Worm (Caenorhabditis elegans): ENCODE measurements around the gene let-99.

let-99 gene

ce11 chrIV:12599158-12599557 lies 31.5 kb downstream of the let-99 start, which contains the start of gene pgp-1:
Gene pgp-1, minus strand, starts transcription at chrIV:12599169.
- peak in 1 of 2 experiments; percentile 27 for TF ChIP-seq lin-35 (GFP tag; optimal IDR thresholded peaks at IDR 0.05)
- TF ChIP-seq nhr-85 (tag): no peak
- TF ChIP-seq lin-14 (GFP tag; optimal IDR thresholded peaks at IDR 0.05): peak; percentile 13
- no peak for TF ChIP-seq unc-30 (tag; optimal IDR thresholded peaks at IDR 0.05)
- peak; percentile 88 for TF ChIP-seq pqm-1 (tag; optimal IDR thresholded peaks at IDR 0.05)
- peak; percentile 20 for TF ChIP-seq nhr-20 (tag; optimal IDR thresholded peaks at IDR 0.05)
- peak; percentile 90 for TF ChIP-seq elt-2 (tag; optimal IDR thresholded peaks at IDR 0.05)
- TF ChIP-seq unc-62 (GFP tag; optimal IDR thresholded peaks at IDR 0.05): no peak

DNA sequence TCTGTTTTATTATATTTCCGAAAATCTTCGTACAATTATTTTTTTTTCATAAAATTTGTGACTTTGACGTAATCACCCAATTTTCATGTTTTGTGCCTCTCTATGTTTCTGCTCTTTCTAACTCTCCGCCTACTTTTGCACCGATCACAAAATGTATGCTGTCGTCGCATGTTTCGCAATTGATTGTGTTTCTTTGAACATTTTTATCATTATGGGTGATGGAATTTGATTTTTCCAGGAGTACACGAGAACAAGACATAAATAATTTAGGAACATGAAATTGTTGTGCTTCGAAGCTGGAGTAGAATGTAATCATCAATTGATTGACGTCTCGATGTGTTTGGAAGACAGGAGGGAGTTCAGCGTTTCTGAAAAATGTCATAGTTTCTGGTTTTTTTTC lies 33.3 kb downstream of the let-99 start:
- TF ChIP-seq F16B12.6 (tag; optimal IDR thresholded peaks at IDR 0.05) (no peak), elt-2 (tag; optimal IDR thresholded peaks at IDR 0.05) (peak; percentile 55), sup-37 (GFP tag; optimal IDR thresholded peaks at IDR 0.05) (no peak), sptf-1 (tag; optimal IDR thresholded peaks at IDR 0.05) (no peak), lir-3 (tag; optimal IDR thresholded peaks at IDR 0.05; ENCODE audit: poor library complexity) (no peak), ceh-82 (tag; optimal IDR thresholded peaks at IDR 0.05) (no peak), tbx-2 (tag; optimal IDR thresholded peaks at IDR 0.05) (no peak), fos-1 (tag; optimal IDR thresholded peaks at IDR 0.05) (no peak), pqm-1 (tag; optimal IDR thresholded peaks at IDR 0.05) (peak; percentile 10), ces-1 (GFP tag; optimal IDR thresholded peaks at IDR 0.05) (no peak), nhr-20 (tag; optimal IDR thresholded peaks at IDR 0.05) (peak; percentile 7), efl-3 (GFP tag; optimal IDR thresholded peaks at IDR 0.05) (no peak), dsc-1 (tag; optimal IDR thresholded peaks at IDR 0.05) (no peak), zag-1 (tag; optimal IDR thresholded peaks at IDR 0.05) (no peak), lin-35 (GFP tag; optimal IDR thresholded peaks at IDR 0.05) (peak in 1 of 2 experiments; percentile 24)

- TF ChIP-seq lin-35 (GFP tag; optimal IDR thresholded peaks at IDR 0.05) (peak; percentile 37 to 47), skn-1 (tag; optimal IDR thresholded peaks at IDR 0.05) (peak; percentile 18), pax-3 (tag; optimal IDR thresholded peaks at IDR 0.05) (no peak), nhr-90 (tag; optimal IDR thresholded peaks at IDR 0.05; ENCODE audit: poor library complexity) (peak; percentile 46), dpl-1 (GFP tag; optimal IDR thresholded peaks at IDR 0.05) (peak; percentile 19 to 62 (median 27)), lir-3 (tag; optimal IDR thresholded peaks at IDR 0.05; ENCODE audit: poor library complexity) (no peak), unc-86 (tag; optimal IDR thresholded peaks at IDR 0.05) (no peak), nhr-12 (tag; optimal IDR thresholded peaks at IDR 0.05) (no peak), ceh-82 (tag; optimal IDR thresholded peaks at IDR 0.05) (peak in 1 of 3 experiments; percentile 23), isw-1 (GFP tag; IDR thresholded peaks at IDR 0.05) (no peak), Y116A8C.19 (tag; optimal IDR thresholded peaks at IDR 0.05; ENCODE audit: borderline replicate concordance) (no peak), aly-2 (tag; optimal IDR thresholded peaks at IDR 0.05) (peak; percentile 75), C04F5.9 (tag; optimal IDR thresholded peaks at IDR 0.05) (no peak), mef-2 (tag; optimal IDR thresholded peaks at IDR 0.05) (no peak), grh-1 (GFP tag; IDR thresholded peaks at IDR 0.05) (no peak), nhr-77 (tag; optimal IDR thresholded peaks at IDR 0.05) (peak; percentile 18), tlp-1 (tag; optimal IDR thresholded peaks at IDR 0.05) (no peak), ceh-8 (GFP tag; optimal IDR thresholded peaks at IDR 0.05) (no peak), fos-1 (tag; optimal IDR thresholded peaks at IDR 0.05) (no peak), F16B12.6 (tag; optimal IDR thresholded peaks at IDR 0.05) (peak; percentile 13), irx-1 (tag; optimal IDR thresholded peaks at IDR 0.05) (no peak), ceh-90 (tag; optimal IDR thresholded peaks at IDR 0.05) (peak; percentile 2), tbx-2 (tag; optimal IDR thresholded peaks at IDR 0.05) (peak; percentile 45), ets-5 (GFP tag; IDR thresholded peaks at IDR 0.05) (no peak), hlh-4 (tag; optimal IDR thresholded peaks at IDR 0.05) (no peak), vab-15 (tag; optimal IDR thresholded peaks at IDR 0.05) (peak; percentile 53), swsn-7 (tag; optimal IDR thresholded peaks at IDR 0.05) (peak; percentile 34), lsy-2 (tag; optimal IDR thresholded peaks at IDR 0.05) (peak; percentile 52 to 71), C16A3.4 (tag; optimal IDR thresholded peaks at IDR 0.05) (no peak), fkh-8 (tag; optimal IDR thresholded peaks at IDR 0.05) (no peak), snu-23 (GFP tag; optimal IDR thresholded peaks at IDR 0.05) (peak; percentile 64), lin-14 (GFP tag; optimal IDR thresholded peaks at IDR 0.05) (peak; percentile 35), ces-1 (GFP tag; optimal IDR thresholded peaks at IDR 0.05) (no peak), nhr-71 (tag; optimal IDR thresholded peaks at IDR 0.05) (peak; percentile 62), nhr-20 (tag; optimal IDR thresholded peaks at IDR 0.05) (peak; percentile 17), ztf-11 (tag; optimal IDR thresholded peaks at IDR 0.05) (peak in 1 of 2 experiments; percentile 12), xbp-1 (tag; optimal IDR thresholded peaks at IDR 0.05) (peak; percentile 56)
Observed at ce11 chrIV:12605401-12605800, 37.8 kb downstream of the let-99 start, which contains the start of gene Y55D9A.2. Gene Y55D9A.2, minus strand, starts transcription at chrIV:12605431.
